Worm (Caenorhabditis elegans) whole organism, late embryonic: Measurements from ENCODE around the gene nlp-61.

Experiments
- C08G9.2 ChIP-seq: sonication (generic microtip); optimal IDR thresholded peaks from 2 replicates; lab custom pipeline; 2016; ENCODE audit warnings: mild to moderate bottlenecking, missing genetic modification characterization, moderate library complexity, missing compliant biosample characterization
- K02D7.2 ChIP-seq: sonication (generic microtip); optimal IDR thresholded peaks from 2 replicates; lab custom pipeline; 2017; ENCODE audit warnings: mild to moderate bottlenecking, missing genetic modification characterization, missing compliant biosample characterization
- K09A11.1 ChIP-seq: sonication (generic microtip); optimal IDR thresholded peaks from 2 replicates; lab custom pipeline; 2017; ENCODE audit warnings: antibody characterized with exemption, mild to moderate bottlenecking, missing genetic modification characterization, missing compliant biosample characterization; ENCODE audit not compliant: insufficient read depth
- T23F11.4 ChIP-seq: fragments of 200-800 bp; sonication (Bioruptor generic); optimal IDR thresholded peaks from 2 replicates; lab custom pipeline; 2018; ENCODE audit warnings: mild to moderate bottlenecking, missing genetic modification characterization, missing compliant biosample characterization
- Y22D7AL.16 ChIP-seq: sonication (generic microtip); optimal IDR thresholded peaks from 2 replicates; lab custom pipeline; 2016; ENCODE audit warnings: missing genetic modification characterization, missing compliant biosample characterization
- ceh-14 ChIP-seq: sonication (generic microtip); optimal IDR thresholded peaks from 2 replicates; lab custom pipeline; 2016; ENCODE audit warnings: missing genotype, missing genetic modification characterization, missing compliant biosample characterization
- ceh-24 ChIP-seq: sonication (generic microtip); optimal IDR thresholded peaks from 2 replicates; lab custom pipeline; 2016; ENCODE audit warnings: mild to moderate bottlenecking, missing genetic modification characterization, missing compliant biosample characterization
- ceh-31 ChIP-seq: sonication (generic microtip); optimal IDR thresholded peaks from 2 replicates; lab custom pipeline; 2016; ENCODE audit warnings: missing genetic modification characterization, missing compliant biosample characterization
- ceh-34 ChIP-seq: sonication (generic microtip); optimal IDR thresholded peaks from 2 replicates; lab custom pipeline; 2016; ENCODE audit warnings: mild to moderate bottlenecking, missing genetic modification characterization, missing compliant biosample characterization
- che-1 ChIP-seq: sonication (generic microtip); optimal IDR thresholded peaks from 2 replicates; lab custom pipeline; 2016; ENCODE audit warnings: mild to moderate bottlenecking, missing genetic modification characterization, missing compliant biosample characterization
- dve-1 ChIP-seq: sonication (generic microtip); optimal IDR thresholded peaks from 2 replicates; lab custom pipeline; 2017; ENCODE audit warnings: antibody characterized with exemption, mild to moderate bottlenecking, missing genetic modification characterization, missing compliant biosample characterization
- elt-4 ChIP-seq: sonication (generic microtip); optimal IDR thresholded peaks from 2 replicates; lab custom pipeline; 2016; ENCODE audit warnings: missing genetic modification characterization, missing compliant biosample characterization
- eyg-1 ChIP-seq: sonication (generic microtip); optimal IDR thresholded peaks from 2 replicates; lab custom pipeline; 2016; ENCODE audit warnings: missing genotype, missing genetic modification characterization, missing compliant biosample characterization
- fax-1 ChIP-seq: sonication (generic microtip); optimal IDR thresholded peaks from 2 replicates; lab custom pipeline; 2016; ENCODE audit warnings: missing genotype, missing genetic modification characterization, missing compliant biosample characterization
- fkh-6 ChIP-seq: sonication (generic microtip); optimal IDR thresholded peaks from 2 replicates; lab custom pipeline; 2016; ENCODE audit warnings: missing genetic modification characterization, missing compliant biosample characterization
- hlh-15 ChIP-seq: sonication (generic microtip); optimal IDR thresholded peaks from 2 replicates; lab custom pipeline; 2016; ENCODE audit warnings: missing genetic modification characterization, missing compliant biosample characterization
- hlh-30 ChIP-seq: sonication (generic microtip); optimal IDR thresholded peaks from 2 replicates; lab custom pipeline; 2017; ENCODE audit warnings: antibody characterized with exemption, missing genetic modification characterization, missing compliant biosample characterization; ENCODE audit not compliant: insufficient read depth
- hlh-6 ChIP-seq: sonication (generic microtip); optimal IDR thresholded peaks from 2 replicates; lab custom pipeline; 2016; ENCODE audit warnings: missing genotype, missing genetic modification characterization, missing compliant biosample characterization
- hlh-8 ChIP-seq: sonication (generic microtip); optimal IDR thresholded peaks from 2 replicates; lab custom pipeline; 2016; ENCODE audit warnings: missing genotype, missing genetic modification characterization, missing compliant biosample characterization
- lim-6 ChIP-seq: sonication (generic microtip); optimal IDR thresholded peaks from 2 replicates; lab custom pipeline; 2016; ENCODE audit warnings: missing genetic modification characterization, missing compliant biosample characterization
- madf-2 ChIP-seq: sonication (generic microtip); optimal IDR thresholded peaks from 2 replicates; lab custom pipeline; 2017; ENCODE audit warnings: missing genetic modification characterization, missing compliant biosample characterization
- mec-3 ChIP-seq: sonication (generic microtip); optimal IDR thresholded peaks from 2 replicates; lab custom pipeline; 2016; ENCODE audit warnings: borderline replicate concordance, missing genetic modification characterization, missing compliant biosample characterization
- nhr-232 ChIP-seq: sonication (generic microtip); optimal IDR thresholded peaks from 2 replicates; lab custom pipeline; 2016; ENCODE audit warnings: missing genetic modification characterization, missing compliant biosample characterization
- pag-3 ChIP-seq: sonication (generic microtip); optimal IDR thresholded peaks from 2 replicates; lab custom pipeline; 2016; ENCODE audit warnings: missing compliant biosample characterization, missing genetic modification characterization, borderline replicate concordance
- pat-9 ChIP-seq: fragments of 200-800 bp; sonication (Bioruptor generic); optimal IDR thresholded peaks from 2 replicates; lab custom pipeline; 2018; ENCODE audit warnings: mild to moderate bottlenecking, missing genetic modification characterization, moderate library complexity, missing compliant biosample characterization
- pax-1 ChIP-seq: fragments of 150-350 bp; optimal IDR thresholded peaks from 2 replicates; lab custom pipeline; 2014; ENCODE audit warnings: missing biosample characterization, missing genetic modification characterization
- pha-2 ChIP-seq: sonication (generic microtip); optimal IDR thresholded peaks from 2 replicates; lab custom pipeline; 2017; ENCODE audit warnings: mild to moderate bottlenecking, missing genetic modification characterization, missing compliant biosample characterization
- pros-1 ChIP-seq: fragments of 150-350 bp; optimal IDR thresholded peaks from 2 replicates; lab custom pipeline; 2014; ENCODE audit warnings: missing biosample characterization, missing genetic modification reagents, missing genetic modification characterization
- ref-2 ChIP-seq: sonication (generic microtip); optimal IDR thresholded peaks from 2 replicates; lab custom pipeline; 2016; ENCODE audit warnings: missing genetic modification characterization, missing compliant biosample characterization
- sox-4 ChIP-seq: sonication (generic microtip); optimal IDR thresholded peaks from 2 replicates; lab custom pipeline; 2017; ENCODE audit warnings: mild to moderate bottlenecking, missing genetic modification characterization, inconsistent platforms, missing compliant biosample characterization
- syd-9 ChIP-seq: sonication (generic microtip); optimal IDR thresholded peaks from 2 replicates; lab custom pipeline; 2016; ENCODE audit warnings: mild to moderate bottlenecking, missing genetic modification characterization, moderate library complexity, missing compliant biosample characterization
- tbx-2 ChIP-seq: sonication (generic microtip); optimal IDR thresholded peaks from 2 replicates; lab custom pipeline; 2016; ENCODE audit warnings: missing genetic modification characterization, missing compliant biosample characterization
- tbx-7 ChIP-seq: sonication (generic microtip); optimal IDR thresholded peaks from 2 replicates; lab custom pipeline; 2016; ENCODE audit warnings: missing genotype, missing genetic modification characterization, missing compliant biosample characterization
- ttx-3 ChIP-seq: sonication (generic microtip); optimal IDR thresholded peaks from 2 replicates; lab custom pipeline; 2016; ENCODE audit warnings: missing genetic modification reagents, missing genetic modification characterization, missing compliant biosample characterization
- unc-42 ChIP-seq: sonication (generic microtip); optimal IDR thresholded peaks from 2 replicates; lab custom pipeline; 2016; ENCODE audit warnings: missing genotype, missing genetic modification characterization, missing compliant biosample characterization
- unc-55 ChIP-seq: sonication (generic microtip); optimal IDR thresholded peaks from 2 replicates; lab custom pipeline; 2017; ENCODE audit warnings: missing biosample characterization, missing genetic modification reagents, missing genetic modification characterization
- unc-86 ChIP-seq: sonication (generic microtip); optimal IDR thresholded peaks from 2 replicates; lab custom pipeline; 2016; ENCODE audit warnings: missing genetic modification characterization, missing compliant biosample characterization
- ztf-16 ChIP-seq: sonication (generic microtip); optimal IDR thresholded peaks from 2 replicates; lab custom pipeline; 2017; ENCODE audit warnings: missing genetic modification characterization, missing compliant biosample characterization

The nlp-61 gene

DNA sequence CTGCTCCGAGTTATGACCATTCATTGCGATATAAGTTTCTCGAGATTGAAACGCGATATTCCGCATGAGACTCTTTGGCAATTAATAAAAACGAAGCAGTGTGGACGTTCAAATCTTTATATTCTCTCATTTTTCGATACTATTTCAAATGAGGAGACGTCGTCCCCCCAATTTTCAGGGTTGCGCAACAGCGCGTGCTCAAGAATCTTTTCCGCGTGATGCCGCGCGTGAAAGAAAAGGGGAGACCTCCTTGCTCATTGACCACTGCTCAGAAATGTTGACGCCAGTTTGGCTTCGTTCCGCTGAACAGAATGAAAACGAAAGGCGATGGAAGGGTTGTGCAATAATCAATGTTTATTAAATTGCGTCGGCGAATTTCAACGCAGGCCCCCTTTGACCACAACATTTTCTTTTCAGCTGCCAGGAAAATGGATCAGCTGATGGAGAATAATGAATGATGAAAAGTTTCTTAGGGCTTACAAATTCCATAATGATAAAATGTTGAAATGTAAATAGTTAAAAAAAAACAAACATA is 28.1 kb downstream of the nlp-61 start:
- TF ChIP-seq ceh-24 (tag; lab: Kevin White, UChicago) (no peak), Y22D7AL.16 (tag; lab: Kevin White, UChicago) (no peak), dve-1 (no peak), elt-4 (tag; lab: Kevin White, UChicago) (no peak), unc-86 (tag; lab: Kevin White, UChicago) (no peak), hlh-30 (tag; lab: Kevin White, UChicago) (peak; percentile 64), pat-9 (tag; lab: Kevin White, UChicago) (no peak), ceh-14 (tag; lab: Kevin White, UChicago) (peak; percentile 42), syd-9 (tag; lab: Kevin White, UChicago) (no peak), K09A11.1 (tag; lab: Kevin White, UChicago) (no peak), unc-42 (tag; lab: Kevin White, UChicago) (peak; percentile 76), ztf-16 (no peak), ceh-31 (peak; percentile 30)

DNA sequence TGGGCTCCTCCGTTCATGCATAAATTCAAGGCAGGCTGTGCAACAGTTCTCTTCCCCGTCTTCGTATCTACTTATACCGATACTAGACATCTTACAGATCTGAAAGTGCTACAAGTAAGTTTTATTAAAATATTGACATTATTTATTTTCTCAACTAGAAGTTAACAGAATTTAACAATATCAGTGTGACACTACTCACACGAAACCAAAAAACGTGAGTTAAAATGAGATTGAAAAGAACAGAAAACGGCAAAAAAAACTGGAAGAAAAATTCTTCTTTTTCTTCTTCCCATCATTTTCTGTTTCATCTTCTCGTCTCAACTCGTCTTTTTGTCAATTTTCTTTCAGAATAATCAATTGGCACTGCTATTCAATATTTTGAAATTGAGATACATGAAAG is 29.4 kb downstream of the nlp-61 start, which contains the start of gene F27D9.12:
Gene F27D9.12 (minus strand): TSS at position 101 of the 400 bp plus-strand sequence.
- no peak for TF ChIP-seq madf-2 (tag; lab: Kevin White, UChicago)
- TF ChIP-seq fkh-6 (tag; lab: Kevin White, UChicago) = no peak
- TF ChIP-seq ttx-3 (tag; lab: Kevin White, UChicago) = no peak
- no peak for TF ChIP-seq mec-3 (tag; lab: Kevin White, UChicago)
- no peak for TF ChIP-seq ref-2 (tag; lab: Kevin White, UChicago)
- no peak for TF ChIP-seq nhr-232 (tag; lab: Kevin White, UChicago)
- no peak for TF ChIP-seq hlh-8 (tag; lab: Kevin White, UChicago)
- no peak for TF ChIP-seq unc-86 (tag; lab: Kevin White, UChicago)
- no peak for TF ChIP-seq unc-42 (tag; lab: Kevin White, UChicago)
- no peak for TF ChIP-seq che-1 (tag; lab: Kevin White, UChicago)
- no peak for TF ChIP-seq T23F11.4
- TF ChIP-seq unc-55 (GFP tag; lab: Kevin White, UChicago) = no peak
- no peak for TF ChIP-seq K02D7.2
- no peak for TF ChIP-seq pax-1 (tag; lab: Kevin White, UChicago)
- no peak for TF ChIP-seq dve-1
- no peak for TF ChIP-seq C08G9.2 (tag; lab: Kevin White, UChicago)
- no peak for TF ChIP-seq fax-1 (tag; lab: Kevin White, UChicago)
- no peak for TF ChIP-seq hlh-6
- no peak for TF ChIP-seq eyg-1 (tag; lab: Kevin White, UChicago)
- TF ChIP-seq sox-4 (tag; lab: Kevin White, UChicago) = no peak

DNA sequence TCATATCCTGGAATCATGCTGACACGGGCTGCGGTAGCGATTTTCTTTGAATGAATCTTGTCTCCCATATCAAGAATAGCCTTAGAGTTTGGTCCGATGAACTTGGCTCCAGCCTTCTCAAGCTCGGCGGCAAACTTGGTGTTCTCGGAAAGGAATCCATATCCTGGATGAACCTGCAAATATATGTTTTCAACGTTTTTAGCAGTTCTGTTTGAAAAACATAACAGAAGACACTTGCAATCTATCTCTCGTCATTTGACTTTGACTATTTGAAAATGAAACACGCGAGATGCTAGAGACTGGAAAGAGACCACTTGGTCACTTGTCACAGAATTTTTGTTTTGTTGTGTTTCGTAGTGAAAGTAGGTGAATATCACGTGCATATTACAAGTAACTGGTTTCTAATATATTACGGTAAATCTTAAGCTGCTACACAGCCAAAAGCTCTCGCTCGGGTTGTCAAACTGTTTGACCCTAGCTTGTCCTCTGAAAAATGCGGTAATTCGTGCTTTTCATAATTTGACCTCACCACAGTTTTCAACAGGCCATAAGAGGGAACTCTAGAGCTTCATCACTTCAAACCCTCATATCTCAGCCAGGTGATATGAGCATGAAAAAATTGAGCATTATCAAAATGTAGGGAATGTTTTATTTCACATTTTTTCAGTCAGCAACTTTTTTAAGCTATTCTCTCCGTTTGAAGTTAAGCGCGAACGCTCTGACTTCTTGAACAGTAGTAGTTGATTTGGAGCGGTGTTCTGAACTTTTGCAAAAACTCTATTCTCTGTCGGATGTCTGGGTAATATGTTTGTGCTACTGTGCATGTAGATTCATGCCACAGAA is 32.4 kb downstream of the nlp-61 start:
- TF ChIP-seq unc-55 (GFP tag; lab: Kevin White, UChicago) = no peak
- TF ChIP-seq pha-2 (tag; lab: Kevin White, UChicago) = no peak
- no peak for TF ChIP-seq che-1 (tag; lab: Kevin White, UChicago)
- TF ChIP-seq fax-1 (tag; lab: Kevin White, UChicago) = no peak
- no peak for TF ChIP-seq tbx-7 (tag; lab: Kevin White, UChicago)
- no peak for TF ChIP-seq hlh-15 (tag; lab: Kevin White, UChicago)
- no peak for TF ChIP-seq unc-42 (tag; lab: Kevin White, UChicago)
- TF ChIP-seq T23F11.4 = no peak
- TF ChIP-seq lim-6 (tag; lab: Kevin White, UChicago) = no peak
- no peak for TF ChIP-seq Y22D7AL.16 (tag; lab: Kevin White, UChicago)
- TF ChIP-seq pros-1 (tag; lab: Kevin White, UChicago) = no peak
- TF ChIP-seq hlh-8 (tag; lab: Kevin White, UChicago) = no peak
- TF ChIP-seq tbx-2 (tag; lab: Kevin White, UChicago) = no peak
- TF ChIP-seq pag-3 (tag; lab: Kevin White, UChicago) = no peak
- no peak for TF ChIP-seq sox-4 (tag; lab: Kevin White, UChicago)
- no peak for TF ChIP-seq ceh-34
- TF ChIP-seq madf-2 (tag; lab: Kevin White, UChicago) = no peak
